Worm (Caenorhabditis elegans): ENCODE data around the gene C17A2.7.

Gene C17A2.7

ce11 chrII:3843305-3843704 lies at the start of gene C17A2.7, which contains the start of gene C17A2.3:
TSS of gene C17A2.7 (minus strand) at chrII:3843405.
TSS of gene C17A2.3 (plus strand) at chrII:3843609.
- no peak for TF ChIP-seq unc-62 (GFP tag; optimal IDR thresholded peaks at IDR 0.05)

- no peak for TF ChIP-seq unc-62 (GFP tag; optimal IDR thresholded peaks at IDR 0.05)
Observed at ce11 chrII:3891124-3891523, 47.9 kb upstream of the C17A2.7 start, which contains the start of gene F53C3.8. TSS of gene F53C3.8 (plus strand) at chrII:3891424.

- no peak for TF ChIP-seq unc-62 (GFP tag; optimal IDR thresholded peaks at IDR 0.05)
Observed at ce11 chrII:3879945-3880344, 36.7 kb upstream of the C17A2.7 start, which contains the start of gene nhr-166. TSS of gene nhr-166 (plus strand) at chrII:3880245.

ce11 chrII:3878330-3878729 lies 35.1 kb upstream of the C17A2.7 start, which contains the start of gene srh-250:
TSS of gene srh-250 (plus strand) at chrII:3878630.
- TF ChIP-seq unc-62 (GFP tag; optimal IDR thresholded peaks at IDR 0.05) = no peak

DNA sequence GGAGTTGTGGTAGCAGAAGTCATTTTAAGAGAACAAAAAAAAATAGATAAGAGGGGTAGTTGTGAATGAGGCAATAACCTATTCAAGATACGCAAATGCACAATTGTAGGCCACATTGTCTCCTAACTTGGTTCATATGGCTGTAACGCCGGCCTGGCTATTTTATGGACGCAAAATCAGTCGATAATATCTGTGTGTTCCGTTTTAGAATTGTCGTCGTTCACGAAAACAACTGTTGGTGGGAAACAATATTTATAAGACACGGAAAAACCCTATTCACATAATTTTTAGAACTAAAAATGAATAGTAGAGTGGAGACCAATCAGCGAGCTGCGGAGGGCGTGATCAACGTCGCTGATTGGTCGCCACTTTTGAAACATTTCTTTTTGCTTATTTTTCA lies 34.7 kb upstream of the C17A2.7 start, which contains the start of gene sdz-7:
TSS of gene sdz-7 (minus strand) at position 101 of the 400 bp plus-strand sequence.
- no peak for TF ChIP-seq unc-62 (GFP tag; optimal IDR thresholded peaks at IDR 0.05)

ce11 chrII:3877127-3877526 lies 33.9 kb upstream of the C17A2.7 start, which contains the start of gene nep-3:
TSS of gene nep-3 (minus strand) at chrII:3877227.
- no peak for TF ChIP-seq unc-62 (GFP tag; optimal IDR thresholded peaks at IDR 0.05)

DNA sequence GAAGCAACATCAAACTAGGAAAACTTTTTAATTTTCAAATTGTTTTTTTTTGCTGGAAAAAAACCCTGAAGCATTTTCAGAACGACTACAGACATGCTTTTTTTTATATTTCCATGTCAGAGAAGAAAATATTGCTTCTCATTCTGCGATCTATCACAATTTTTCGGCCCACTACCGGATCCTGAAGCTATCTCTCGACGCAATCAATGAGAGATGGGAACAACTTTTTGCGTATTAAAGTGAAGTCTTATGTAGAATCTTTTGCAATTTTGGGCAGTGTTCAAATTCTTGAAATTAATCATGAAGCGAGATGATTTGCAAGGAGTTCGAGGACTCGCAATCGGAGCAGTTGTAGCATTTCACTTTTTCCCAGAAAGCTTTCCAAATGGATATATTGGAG lies 26.4 kb upstream of the C17A2.7 start, which contains the start of gene oac-10:
TSS of gene oac-10 (plus strand) at position 301 of the 400 bp plus-strand sequence.
- TF ChIP-seq unc-62 (GFP tag; optimal IDR thresholded peaks at IDR 0.05) = no peak

DNA sequence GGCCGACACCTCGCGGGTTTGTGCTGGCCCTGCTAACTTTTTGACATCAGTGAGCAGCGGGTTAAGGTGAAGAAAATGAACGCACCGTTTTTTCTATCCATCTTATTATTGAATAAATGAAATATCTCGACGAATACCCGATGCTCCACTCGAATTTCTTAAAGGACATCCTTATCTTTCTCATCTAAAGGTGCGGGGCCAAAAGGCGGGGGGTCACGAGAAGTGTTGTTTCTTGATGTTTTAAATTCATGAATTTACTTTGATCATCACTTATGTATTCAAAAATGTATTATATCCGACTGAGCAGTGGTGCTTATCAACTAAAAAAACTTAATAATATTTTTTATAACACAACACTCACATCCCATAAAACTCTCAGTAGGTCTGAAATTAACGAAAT lies 21.4 kb upstream of the C17A2.7 start, which contains the start of gene nhr-261:
TSS of gene nhr-261 (minus strand) at position 101 of the 400 bp plus-strand sequence.
- no peak for TF ChIP-seq unc-62 (GFP tag; optimal IDR thresholded peaks at IDR 0.05)

- no peak for TF ChIP-seq unc-62 (GFP tag; optimal IDR thresholded peaks at IDR 0.05)
Observed at ce11 chrII:3862053-3862452, 18.8 kb upstream of the C17A2.7 start.

ce11 chrII:3860826-3861225 lies 17.6 kb upstream of the C17A2.7 start, which contains the start of gene oac-11:
TSS of gene oac-11 (minus strand) at chrII:3860926.
- no peak for TF ChIP-seq unc-62 (GFP tag; optimal IDR thresholded peaks at IDR 0.05)

DNA sequence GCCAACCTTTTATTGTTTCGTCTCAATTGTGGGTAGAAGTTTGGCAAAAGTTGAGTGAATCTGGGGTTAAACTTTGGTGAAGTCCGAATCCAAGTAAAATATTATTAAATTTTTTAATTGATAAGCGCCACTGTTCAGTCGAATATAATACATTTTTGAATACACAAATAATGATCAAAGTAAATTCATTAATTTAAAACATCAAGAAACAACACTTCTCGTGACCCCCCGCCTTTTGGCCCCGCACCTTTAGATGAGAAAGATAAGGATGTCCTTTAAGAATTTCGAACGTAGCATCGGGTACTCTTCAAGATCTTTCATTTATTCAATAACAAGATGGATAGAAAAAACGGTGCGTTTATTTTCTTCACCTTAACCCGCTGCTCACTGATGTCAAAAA lies 9.4 kb upstream of the C17A2.7 start, which contains the start of gene nhr-257:
TSS of gene nhr-257 (plus strand) at position 301 of the 400 bp plus-strand sequence.
- no peak for TF ChIP-seq unc-62 (GFP tag; optimal IDR thresholded peaks at IDR 0.05)

DNA sequence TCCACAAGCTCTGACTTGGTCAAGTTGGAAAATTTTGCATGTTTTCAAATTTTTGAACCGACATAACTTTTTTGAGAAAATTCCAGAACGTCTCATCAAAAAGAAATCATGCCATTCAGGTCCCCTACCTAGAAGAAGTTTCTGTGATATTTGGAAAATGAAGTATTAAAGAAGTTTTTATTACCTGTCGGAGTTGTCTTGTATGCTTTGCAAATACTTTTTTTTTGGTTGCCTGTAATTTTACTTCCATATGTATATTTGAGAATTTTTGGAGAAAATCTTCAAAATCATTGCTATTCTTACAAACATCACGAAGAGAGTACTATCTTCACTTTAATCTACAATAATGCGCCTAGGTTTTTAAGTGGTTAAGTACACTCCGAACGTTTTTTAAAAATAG lies 7.5 kb upstream of the C17A2.7 start, which contains the start of gene nhr-72:
TSS of gene nhr-72 (minus strand) at position 101 of the 400 bp plus-strand sequence.
- TF ChIP-seq unc-62 (GFP tag; optimal IDR thresholded peaks at IDR 0.05) = no peak

DNA sequence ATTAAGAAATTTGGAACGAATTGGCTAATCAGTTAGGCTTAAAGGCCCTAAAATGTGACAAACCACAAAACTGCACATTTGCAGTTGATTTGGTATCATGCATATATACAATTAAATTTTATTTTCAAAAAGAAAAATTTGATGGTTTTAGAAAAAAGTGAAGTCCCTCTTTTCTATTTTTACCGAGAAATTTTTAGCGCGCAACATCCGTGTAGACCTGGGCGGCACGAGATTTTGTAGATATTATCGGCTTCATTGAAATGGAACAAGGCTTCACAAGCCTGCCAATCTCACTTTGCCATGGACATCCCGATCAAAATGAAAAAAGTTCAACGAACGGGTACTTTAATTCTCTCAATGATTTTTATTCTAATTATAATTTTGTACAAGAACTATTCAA lies 2.8 kb upstream of the C17A2.7 start, which contains the start of gene C17A2.2:
TSS of gene C17A2.2 (plus strand) at position 301 of the 400 bp plus-strand sequence.
- TF ChIP-seq unc-62 (GFP tag; optimal IDR thresholded peaks at IDR 0.05) = no peak

ce11 chrII:3839562-3839961 lies 3.6 kb downstream of the C17A2.7 start, which contains the start of gene C17A2.4:
TSS of gene C17A2.4 (plus strand) at chrII:3839862.
- no peak for TF ChIP-seq unc-62 (GFP tag; optimal IDR thresholded peaks at IDR 0.05)

DNA sequence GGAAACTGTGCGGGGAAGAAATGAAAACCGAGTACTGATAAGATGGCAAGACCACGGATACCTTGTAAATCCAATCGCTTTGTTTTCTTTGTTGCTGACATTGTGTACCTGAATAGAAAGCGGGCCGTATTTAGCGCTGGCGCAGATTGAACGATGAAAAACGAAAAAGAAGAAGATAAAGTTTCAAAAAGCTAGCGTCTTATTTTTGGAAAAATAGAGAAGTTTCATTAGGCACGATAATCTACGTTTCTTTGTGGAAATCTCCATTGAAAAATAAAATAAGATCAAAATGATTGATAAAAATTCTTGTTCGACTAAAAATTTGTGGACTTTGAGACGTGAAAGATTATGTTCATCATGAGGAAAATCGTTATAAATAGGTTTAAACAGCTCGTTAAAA lies 7.3 kb downstream of the C17A2.7 start, which contains the start of gene oac-4:
TSS of gene oac-4 (minus strand) at position 101 of the 400 bp plus-strand sequence.
- no peak for TF ChIP-seq unc-62 (GFP tag; optimal IDR thresholded peaks at IDR 0.05)

DNA sequence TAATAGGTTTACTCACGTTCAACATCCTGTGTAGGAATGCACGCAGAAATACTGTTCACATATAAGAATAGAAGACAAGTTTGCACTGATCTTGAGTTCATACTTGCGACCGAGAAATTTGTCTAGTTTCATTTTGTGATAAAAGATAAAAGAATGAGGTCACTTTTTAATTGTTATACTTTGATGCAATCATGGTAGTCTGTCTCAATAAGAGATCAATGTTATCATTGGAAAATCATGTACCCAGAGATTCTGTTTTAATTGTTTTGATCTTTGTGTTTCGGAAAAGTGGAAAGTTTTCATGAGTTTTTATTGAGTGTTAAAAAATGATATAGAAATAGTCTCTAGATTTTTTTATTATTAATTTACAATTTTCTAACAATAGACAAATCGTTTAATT lies 10.8 kb downstream of the C17A2.7 start, which contains the start of gene F54D10.9:
TSS of gene F54D10.9 (minus strand) at position 101 of the 400 bp plus-strand sequence.
- no peak for TF ChIP-seq unc-62 (GFP tag; optimal IDR thresholded peaks at IDR 0.05)

ce11 chrII:3829623-3830022 lies 13.6 kb downstream of the C17A2.7 start:
- no peak for TF ChIP-seq unc-62 (GFP tag; optimal IDR thresholded peaks at IDR 0.05)
